Fruit fly (Drosophila melanogaster): Measurements from ENCODE around the gene CG5391.

Gene CG5391

DNA sequence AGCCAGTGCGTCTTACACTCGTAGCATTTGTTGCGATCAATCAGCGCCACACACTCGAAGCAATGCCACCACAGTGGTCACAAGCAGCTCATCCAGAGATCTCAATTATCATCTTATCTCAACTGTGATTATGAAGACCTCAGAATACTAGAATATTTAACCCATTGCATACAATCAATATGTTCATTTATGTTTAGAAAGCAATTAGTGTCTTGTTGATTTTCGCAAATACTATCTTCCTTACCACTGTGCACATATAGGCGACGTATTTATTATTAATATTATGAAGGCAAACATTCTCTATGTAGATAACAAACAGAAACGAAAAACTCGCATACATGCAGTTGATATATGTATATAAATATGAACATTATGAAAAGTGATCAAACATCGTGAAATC, 24.9 kb upstream of the CG5391 start (continued):
- TF ChIP-seq Ssrp (tag; optimal IDR thresholded peaks at IDR 0.05) (peak; percentile 58), CG18764 (GFP tag; optimal IDR thresholded peaks at IDR 0.05) (peak; percentile 84), CG3065 (GFP tag; optimal IDR thresholded peaks at IDR 0.05) (peak; percentile 48), psq (GFP tag; optimal IDR thresholded peaks at IDR 0.05) (peak; percentile 70), CG9727 (GFP tag; optimal IDR thresholded peaks at IDR 0.05) (peak; percentile 81), CG2120 (GFP tag; optimal IDR thresholded peaks at IDR 0.05) (peak; percentile 52), pfk (GFP tag; optimal IDR thresholded peaks at IDR 0.05) (no peak), fru (optimal IDR thresholded peaks at IDR 0.05) (no peak), Dbx (GFP tag; IDR thresholded peaks at IDR 0.05) (0 out of 3 replicates have a peak, but pooled peaks have one; percentile 25), Rx (GFP tag; IDR thresholded peaks at IDR 0.05) (peak; percentile 54; the same call in 1 of the 2 replicates), D19B (GFP tag; optimal IDR thresholded peaks at IDR 0.05) (no peak), kni (GFP tag; optimal IDR thresholded peaks at IDR 0.05) (peak; percentile 78), CG10431 (GFP tag; optimal IDR thresholded peaks at IDR 0.05) (peak; percentile 46), HLHmδ (GFP tag; optimal IDR thresholded peaks at IDR 0.05) (no peak), dmrt11E (tag; optimal IDR thresholded peaks at IDR 0.05) (peak; percentile 88), pb (GFP tag; optimal IDR thresholded peaks at IDR 0.05) (no peak), insv (GFP tag; optimal IDR thresholded peaks at IDR 0.05) (no peak), Chrac-16 (GFP tag; optimal IDR thresholded peaks at IDR 0.05) (peak; percentile 32), Dref (GFP tag; IDR thresholded peaks at IDR 0.05) (no peak), crc (GFP tag; optimal IDR thresholded peaks at IDR 0.05) (no peak), gt (GFP tag; IDR thresholded peaks at IDR 0.05) (no peak), NFAT (GFP tag; IDR thresholded peaks at IDR 0.05) (0 out of 2 replicates have a peak, but pooled peaks have one; percentile 31), Atf3 (GFP tag; optimal IDR thresholded peaks at IDR 0.05) (peak; percentile 33), HLH3B (GFP tag; IDR thresholded peaks at IDR 0.05) (peak; percentile 79), D (optimal IDR thresholded peaks at IDR 0.05) (no peak), D (GFP tag; optimal IDR thresholded peaks at IDR 0.05) (peak; percentile 82), al (GFP tag; IDR thresholded peaks at IDR 0.05) (peak; percentile 37; the same call in 1 of the 2 replicates), CG32772 (GFP tag; IDR thresholded peaks at IDR 0.05) (no peak), CG17186 (GFP tag; optimal IDR thresholded peaks at IDR 0.05) (peak; percentile 54), CG11398 (GFP tag; optimal IDR thresholded peaks at IDR 0.05) (peak; percentile 37), Bteb2 (GFP tag; optimal IDR thresholded peaks at IDR 0.05) (peak; percentile 36), CG7357 (GFP tag; IDR thresholded peaks at IDR 0.05) (peak; percentile 35; the same call in 1 of the 3 replicates), wek (GFP tag; optimal IDR thresholded peaks at IDR 0.05) (peak; percentile 58), MESR4 (GFP tag; optimal IDR thresholded peaks at IDR 0.05) (no peak), ato (GFP tag; IDR thresholded peaks at IDR 0.05; ENCODE audit: partially characterized antibody) (no peak), CG17361 (GFP tag; IDR thresholded peaks at IDR 0.05) (peak; percentile 83), nmo (GFP tag; optimal IDR thresholded peaks at IDR 0.05) (peak; percentile 55), CG30403 (GFP tag; optimal IDR thresholded peaks at IDR 0.05) (peak; percentile 39), CG10959 (GFP tag; IDR thresholded peaks at IDR 0.05) (peak; percentile 66), CkIIα-i1 (GFP tag; IDR thresholded peaks at IDR 0.05) (no peak), CG5953 (GFP tag; IDR thresholded peaks at IDR 0.05) (peak; percentile 57; the same call in 1 of the 2 replicates), eve (GFP tag; optimal IDR thresholded peaks at IDR 0.05) (no peak), Drgx (GFP tag; IDR thresholded peaks at IDR 0.05) (peak; percentile 91), crp (GFP tag; optimal IDR thresholded peaks at IDR 0.05) (peak in 1 of 2 experiments; percentile 18), CG17359 (tag; optimal IDR thresholded peaks at IDR 0.05) (peak; percentile 90), corto (GFP tag; optimal IDR thresholded peaks at IDR 0.05) (no peak), CG11695 (GFP tag; IDR thresholded peaks at IDR 0.05) (peak; percentile 85), unc-4 (GFP tag; IDR thresholded peaks at IDR 0.05; ENCODE audit: partially characterized antibody) (no peak), lola (GFP tag; optimal IDR thresholded peaks at IDR 0.05) (peak in 1 of 3 experiments; percentile 77), CG3163 (GFP tag; optimal IDR thresholded peaks at IDR 0.05) (no peak), CG3726 (GFP tag; IDR thresholded peaks at IDR 0.05) (0 out of 3 replicates have a peak, but pooled peaks have one; percentile 50)

Data from whole organism, embryonic.